Fruit fly (Drosophila melanogaster) whole organism, embryonic: ENCODE measurements around the gene yellow-e2.

ENCODE experiments used
- Aef1 ChIP-seq: fragments of 200-800 bp; sonication (Bioruptor generic); IDR thresholded peaks from 3 replicates; pipeline ENCODE4 v1.3.6; 2022; ENCODE audit warnings: missing biosample characterization, missing genetic modification characterization
- Bdp1 ChIP-seq: fragments of 200-800 bp; sonication (Bioruptor generic); optimal IDR thresholded peaks from 3 replicates; lab custom pipeline; 2016; ENCODE audit warnings: missing biosample characterization, missing genetic modification characterization
- C15 ChIP-seq: fragments of 200-800 bp; sonication (Bioruptor generic); IDR thresholded peaks from 3 replicates; pipeline ENCODE4 v1.3.6; 2022; ENCODE audit warnings: missing biosample characterization, missing genetic modification characterization
- CG10147 ChIP-seq: fragments of 200-800 bp; sonication (Bioruptor generic); optimal IDR thresholded peaks from 2 replicates; lab custom pipeline; 2019; ENCODE audit warnings: missing biosample characterization, mild to moderate bottlenecking, missing genetic modification characterization, moderate library complexity
- CG12219 ChIP-seq: fragments of 200-800 bp; sonication (Bioruptor generic); optimal IDR thresholded peaks from 3 replicates; lab custom pipeline; 2018; ENCODE audit warnings: missing biosample characterization, mild to moderate bottlenecking, missing genetic modification characterization
- CG13287 ChIP-seq: fragments of 200-800 bp; sonication (Bioruptor generic); IDR thresholded peaks from 2 replicates; pipeline ENCODE4 v1.3.6; 2022; ENCODE audit warnings: missing biosample characterization, missing genetic modification characterization; ENCODE audit not compliant: partially characterized antibody
- CG14860 ChIP-seq: fragments of 200-800 bp; sonication (Bioruptor generic); IDR thresholded peaks from 3 replicates; pipeline ENCODE4 v1.3.6; 2022; ENCODE audit warnings: missing biosample characterization, missing genetic modification characterization; ENCODE audit not compliant: partially characterized antibody
- CG16779 ChIP-seq: fragments of 200-800 bp; sonication (Bioruptor generic); IDR thresholded peaks from 2 replicates; pipeline ENCODE4 v1.3.6; 2022; ENCODE audit warnings: missing biosample characterization, missing genetic modification characterization
- CG17328 ChIP-seq: fragments of 200-800 bp; sonication (Bioruptor generic); IDR thresholded peaks from 2 replicates; pipeline ENCODE4 v1.3.6; 2022; ENCODE audit warnings: missing biosample characterization, missing genetic modification characterization
- CG17568 ChIP-seq: fragments of 200-800 bp; sonication (Bioruptor generic); optimal IDR thresholded peaks from 2 replicates; lab custom pipeline; 2018; ENCODE audit warnings: missing biosample characterization, mild to moderate bottlenecking, missing genetic modification characterization, moderate library complexity
- CG18764 ChIP-seq: fragments of 200-800 bp; sonication (Bioruptor generic); optimal IDR thresholded peaks from 3 replicates; lab custom pipeline; 2016; ENCODE audit warnings: missing biosample characterization, missing genetic modification characterization
- CG2712 ChIP-seq: fragments of 200-800 bp; optimal IDR thresholded peaks from 3 replicates; lab custom pipeline; 2019; ENCODE audit warnings: missing biosample characterization, mild to moderate bottlenecking, missing genetic modification characterization, moderate library complexity
- CG30020 ChIP-seq: fragments of 200-800 bp; optimal IDR thresholded peaks from 2 replicates; lab custom pipeline; 2019; ENCODE audit warnings: missing biosample characterization, mild to moderate bottlenecking, missing genetic modification characterization, moderate library complexity
- CG30431 ChIP-seq: fragments of 200-800 bp; sonication (Bioruptor generic); optimal IDR thresholded peaks from 2 replicates; lab custom pipeline; 2017; ENCODE audit warnings: missing biosample characterization, missing genetic modification characterization
- CG3163 ChIP-seq: fragments of 200-800 bp; sonication (Bioruptor generic); optimal IDR thresholded peaks from 3 replicates; lab custom pipeline; 2016; ENCODE audit warnings: missing biosample characterization, missing genetic modification characterization
- CG3407 ChIP-seq: fragments of 200-800 bp; sonication (Bioruptor generic); optimal IDR thresholded peaks from 2 replicates; lab custom pipeline; 2018; ENCODE audit warnings: missing biosample characterization, mild to moderate bottlenecking, missing genetic modification characterization
- CG4328 ChIP-seq: fragments of 200-800 bp; sonication (Bioruptor generic); optimal IDR thresholded peaks from 3 replicates; lab custom pipeline; 2017; ENCODE audit warnings: missing biosample characterization, missing genetic modification reagents, missing genetic modification characterization
- CG8089 ChIP-seq: fragments of 200-800 bp; sonication (Bioruptor generic); optimal IDR thresholded peaks from 3 replicates; lab custom pipeline; 2016; ENCODE audit warnings: missing biosample characterization, missing genetic modification characterization
- CG8290 ChIP-seq, 3 experiments: fragments of 200-800 bp; sonication (Bioruptor generic); optimal IDR thresholded peaks; 2 replicates each; lab custom pipeline; 2016 to 2019; ENCODE audit warnings: missing biosample characterization in 3 of 3, missing genetic modification characterization in 3 of 3, mild to moderate bottlenecking in 2 of 3, moderate library complexity in 1 of 3
- CG8478 ChIP-seq: fragments of >200 bp; optimal IDR thresholded peaks from 2 replicates; lab custom pipeline; 2018
- CG9817 ChIP-seq: fragments of 200-800 bp; sonication (Bioruptor generic); optimal IDR thresholded peaks from 2 replicates; lab custom pipeline; 2018; ENCODE audit warnings: missing biosample characterization, mild to moderate bottlenecking, missing genetic modification characterization, moderate library complexity
- Dad ChIP-seq: fragments of 200-800 bp; sonication (Bioruptor generic); optimal IDR thresholded peaks from 3 replicates; lab custom pipeline; 2016; ENCODE audit warnings: missing biosample characterization, missing genetic modification characterization
- Dek ChIP-seq: fragments of 200-800 bp; sonication (Bioruptor generic); optimal IDR thresholded peaks from 3 replicates; lab custom pipeline; 2019; ENCODE audit warnings: missing biosample characterization, mild to moderate bottlenecking, missing genetic modification characterization, moderate library complexity
- ERR ChIP-seq: fragments of 200-800 bp; sonication (Bioruptor generic); optimal IDR thresholded peaks from 2 replicates; lab custom pipeline; 2016; ENCODE audit warnings: missing biosample characterization, missing genetic modification characterization
- HmgD ChIP-seq: fragments of 200-800 bp; sonication (Bioruptor generic); optimal IDR thresholded peaks from 3 replicates; lab custom pipeline; 2016; ENCODE audit warnings: missing biosample characterization, missing genetic modification characterization
- Hr3 ChIP-seq: fragments of 200-800 bp; sonication (Bioruptor generic); optimal IDR thresholded peaks from 3 replicates; lab custom pipeline; 2016; ENCODE audit warnings: missing biosample characterization, missing genetic modification characterization
- MBD-R2 ChIP-seq: fragments of 200-800 bp; sonication (Bioruptor generic); IDR thresholded peaks from 2 replicates; pipeline ENCODE4 v1.3.6; 2022; ENCODE audit warnings: missing biosample characterization, missing genetic modification characterization
- Myb ChIP-seq: fragments of 200-800 bp; sonication (Bioruptor generic); optimal IDR thresholded peaks from 2 replicates; lab custom pipeline; 2016; ENCODE audit warnings: missing biosample characterization, missing genetic modification characterization
- Opbp ChIP-seq: fragments of 200-800 bp; sonication (Bioruptor generic); IDR thresholded peaks from 3 replicates; pipeline ENCODE4 v1.3.6; 2022; ENCODE audit warnings: missing biosample characterization, missing genetic modification characterization; ENCODE audit not compliant: partially characterized antibody
- Rfx ChIP-seq: fragments of 200-800 bp; sonication (Bioruptor generic); IDR thresholded peaks from 2 replicates; pipeline ENCODE4 v1.3.6; 2022; ENCODE audit warnings: missing biosample characterization, missing genetic modification characterization
- aop ChIP-seq: fragments of 200-800 bp; sonication (Bioruptor generic); IDR thresholded peaks from 2 replicates; pipeline ENCODE4 v1.3.6; 2022; ENCODE audit warnings: missing biosample characterization, missing genetic modification characterization
- caup ChIP-seq: fragments of 200-800 bp; sonication (Bioruptor generic); optimal IDR thresholded peaks from 3 replicates; lab custom pipeline; 2017; ENCODE audit warnings: missing biosample characterization, mild to moderate bottlenecking, missing genetic modification characterization, moderate library complexity; ENCODE audit not compliant: severe bottlenecking
- chif ChIP-seq, 2 experiments: fragments of 200-800 bp; sonication (Bioruptor generic); optimal IDR thresholded peaks; 3 replicates each; lab custom pipeline; 2016; ENCODE audit warnings: missing biosample characterization in 2 of 2, missing genetic modification characterization in 2 of 2
- dm ChIP-seq: fragments of 200-800 bp; sonication (Bioruptor generic); optimal IDR thresholded peaks from 3 replicates; lab custom pipeline; 2016; ENCODE audit warnings: missing biosample characterization, missing genetic modification characterization
- dmrt99B ChIP-seq: fragments of 200-800 bp; sonication (Bioruptor generic); optimal IDR thresholded peaks from 2 replicates; lab custom pipeline; 2018; ENCODE audit warnings: missing biosample characterization, mild to moderate bottlenecking, missing genetic modification characterization, moderate library complexity
- en ChIP-seq: fragments of 200-800 bp; sonication (Bioruptor generic); optimal IDR thresholded peaks from 2 replicates; lab custom pipeline; 2016; ENCODE audit warnings: missing biosample characterization, missing genetic modification characterization
- gfzf ChIP-seq: fragments of 200-800 bp; sonication (Bioruptor generic); optimal IDR thresholded peaks from 2 replicates; lab custom pipeline; 2016; ENCODE audit warnings: missing biosample characterization, mild to moderate bottlenecking, missing genetic modification characterization, moderate library complexity
- ham ChIP-seq: fragments of 200-800 bp; sonication (Bioruptor generic); IDR thresholded peaks from 2 replicates; pipeline ENCODE4 v1.3.6; 2022; ENCODE audit warnings: missing biosample characterization, missing genetic modification characterization
- hth ChIP-seq: fragments of >200 bp; optimal IDR thresholded peaks from 2 replicates; lab custom pipeline; 2017; ENCODE audit warnings: inconsistent platforms
- jigr1 ChIP-seq: fragments of 200-800 bp; sonication (Bioruptor generic); IDR thresholded peaks from 3 replicates; pipeline ENCODE4 v1.3.6; 2022; ENCODE audit warnings: missing biosample characterization, missing genetic modification characterization
- pan ChIP-seq, 4 experiments: fragments of >200 bp in 3 of 4; fragments of 200-800 bp in 1 of 4; sonication (Bioruptor generic) in 1 of 4; optimal IDR thresholded peaks in 3 of 4; IDR thresholded peaks in 1 of 4; 2 replicates each; pipeline versions ENCODE4 v1.3.6 to Lab custom; 2017 to 2022; ENCODE audit warnings: missing biosample characterization in 2 of 4, missing genetic modification characterization in 2 of 4, mixed read lengths in 1 of 4
- pho ChIP-seq: fragments of 200-800 bp; sonication (Bioruptor generic); optimal IDR thresholded peaks from 2 replicates; lab custom pipeline; 2016; ENCODE audit warnings: missing biosample characterization, missing genetic modification characterization
- pzg ChIP-seq: fragments of 200-800 bp; sonication (Bioruptor generic); optimal IDR thresholded peaks from 3 replicates; lab custom pipeline; 2018; ENCODE audit warnings: missing biosample characterization, mild to moderate bottlenecking, missing genetic modification characterization, moderate library complexity
- ranshi ChIP-seq: fragments of 200-800 bp; sonication (Bioruptor generic); IDR thresholded peaks from 2 replicates; pipeline ENCODE4 v1.3.6; 2022; ENCODE audit warnings: missing biosample characterization, missing genetic modification characterization
- row ChIP-seq: fragments of 200-800 bp; sonication (Bioruptor generic); IDR thresholded peaks from 3 replicates; pipeline ENCODE4 v1.3.6; 2022; ENCODE audit warnings: missing biosample characterization, missing genetic modification characterization
- sd ChIP-seq: fragments of 200-800 bp; sonication (Bioruptor generic); optimal IDR thresholded peaks from 3 replicates; lab custom pipeline; 2018; ENCODE audit warnings: missing biosample characterization, mild to moderate bottlenecking, missing genetic modification characterization, moderate library complexity
- so ChIP-seq: fragments of 200-800 bp; sonication (Bioruptor generic); IDR thresholded peaks from 3 replicates; pipeline ENCODE4 v1.3.6; 2022; ENCODE audit warnings: missing biosample characterization, missing genetic modification characterization
- sqz ChIP-seq: fragments of 200-800 bp; sonication (Bioruptor generic); optimal IDR thresholded peaks from 3 replicates; lab custom pipeline; 2018; ENCODE audit warnings: missing biosample characterization, mild to moderate bottlenecking, missing genetic modification characterization
- tll ChIP-seq, 2 experiments: fragments of 200-800 bp in 1 of 2; fragments of >200 bp in 1 of 2; sonication (Bioruptor generic) in 1 of 2; optimal IDR thresholded peaks; 2 replicates each; lab custom pipeline; 2017 to 2019; ENCODE audit warnings: missing biosample characterization in 2 of 2, missing genetic modification characterization in 2 of 2, mild to moderate bottlenecking in 1 of 2, moderate library complexity in 1 of 2
- zf30C ChIP-seq: fragments of 200-800 bp; sonication (Bioruptor generic); optimal IDR thresholded peaks from 3 replicates; lab custom pipeline; 2018; ENCODE audit warnings: missing biosample characterization, mild to moderate bottlenecking, missing genetic modification characterization

yellow-e2 gene

dm6 chr3R:13401722-13402296, 5.0 kb downstream of the yellow-e2 start, which contains the start of gene GILT1 (continued):
- no peak for TF ChIP-seq CG10147
- TF ChIP-seq Myb (GFP tag; lab: Kevin White, UChicago): no peak
- TF ChIP-seq CG8478 (lab: Kevin White, UChicago): no peak
- TF ChIP-seq CG17568 (GFP tag; lab: Kevin White, UChicago): no peak
- TF ChIP-seq caup (GFP tag; lab: Kevin White, UChicago): no peak
- no peak for TF ChIP-seq pan (optimal IDR thresholded peaks at IDR 0.05; lab: Kevin White, UChicago)
- no peak for TF ChIP-seq pan (GFP tag; optimal IDR thresholded peaks at IDR 0.05 in 1 of 2, IDR thresholded peaks at IDR 0.05 in 1 of 2)
- no peak for TF ChIP-seq row (GFP tag; lab: Robert Waterston, UW)
- TF ChIP-seq Bdp1: no peak
- TF ChIP-seq aop (GFP tag; lab: Robert Waterston, UW): no peak
- peak; percentile 0 for TF ChIP-seq pzg (GFP tag; lab: Kevin White, UChicago)
- no peak for TF ChIP-seq chif (GFP tag; optimal IDR thresholded peaks at IDR 0.05; lab: Kevin White, UChicago)
- TF ChIP-seq dm: no peak
- no peak for TF ChIP-seq CG12219 (GFP tag; lab: Kevin White, UChicago)
- no peak for TF ChIP-seq CG8290 (GFP tag; optimal IDR thresholded peaks at IDR 0.05; lab: Kevin White, UChicago)
- TF ChIP-seq CG8290 (tag; optimal IDR thresholded peaks at IDR 0.05; lab: Kevin White, UChicago): no peak
- no peak for TF ChIP-seq ham (GFP tag; lab: Robert Waterston, UW)
- TF ChIP-seq sqz: no peak
- TF ChIP-seq so (GFP tag; lab: Robert Waterston, UW): no peak
- TF ChIP-seq CG3407 (GFP tag; lab: Kevin White, UChicago): no peak
- TF ChIP-seq Dek (tag; lab: Kevin White, UChicago): no peak
- TF ChIP-seq tll (GFP tag; optimal IDR thresholded peaks at IDR 0.05; lab: Kevin White, UChicago): no peak
- no peak for TF ChIP-seq jigr1
- no peak for TF ChIP-seq ranshi (GFP tag; lab: Robert Waterston, UW)
- no peak for TF ChIP-seq CG30020
- no peak for TF ChIP-seq Dad (GFP tag; lab: Kevin White, UChicago)
- TF ChIP-seq CG8089 (GFP tag; lab: Kevin White, UChicago): no peak
- TF ChIP-seq CG16779 (GFP tag; lab: Robert Waterston, UW): no peak
- no peak for TF ChIP-seq zf30C (GFP tag; lab: Kevin White, UChicago)
- no peak for TF ChIP-seq CG13287
- no peak for TF ChIP-seq Hr3 (GFP tag; lab: Kevin White, UChicago)
- no peak for TF ChIP-seq CG4328 (GFP tag; lab: Kevin White, UChicago)
- TF ChIP-seq CG17328 (GFP tag; lab: Robert Waterston, UW): 0 out of 2 replicates have a peak, but pooled peaks have one; percentile 13
- TF ChIP-seq HmgD (GFP tag; lab: Kevin White, UChicago): no peak
- peak; percentile 91 for TF ChIP-seq CG3163 (GFP tag; lab: Kevin White, UChicago)
- no peak for TF ChIP-seq pho (GFP tag; lab: Kevin White, UChicago)
- no peak for TF ChIP-seq C15 (GFP tag; lab: Robert Waterston, UW)
- no peak for TF ChIP-seq ERR
- no peak for TF ChIP-seq en (GFP tag; lab: Kevin White, UChicago)
- TF ChIP-seq CG9817 (tag; lab: Kevin White, UChicago): no peak
- no peak for TF ChIP-seq hth (lab: Kevin White, UChicago)
- TF ChIP-seq dmrt99B: no peak
- no peak for TF ChIP-seq CG30431 (GFP tag; lab: Kevin White, UChicago)
- no peak for TF ChIP-seq CG18764 (GFP tag; lab: Kevin White, UChicago)
- no peak for TF ChIP-seq CG2712
- no peak for TF ChIP-seq Rfx
- TF ChIP-seq CG14860 (GFP tag; lab: Robert Waterston, UW): no peak
- no peak for TF ChIP-seq MBD-R2 (GFP tag; lab: Robert Waterston, UW)
- TF ChIP-seq gfzf (GFP tag; lab: Kevin White, UChicago): peak; percentile 49
- no peak for TF ChIP-seq sd (tag; lab: Kevin White, UChicago)
- TF ChIP-seq Opbp: no peak
- TF ChIP-seq Aef1 (GFP tag; lab: Robert Waterston, UW): no peak
